Worm (Caenorhabditis elegans) whole organism, L4/young adult: ENCODE measurements around the gene ZK1128.3.

Source experiments
- W03F9.2 ChIP-seq: fragments of 150-350 bp; optimal IDR thresholded peaks from 2 replicates; lab custom pipeline; 2014; ENCODE audit warnings: missing biosample characterization, missing genetic modification characterization
- dao-5 ChIP-seq: sonication (generic microtip); optimal IDR thresholded peaks from 2 replicates; lab custom pipeline; 2016; ENCODE audit warnings: missing genotype, missing genetic modification characterization, moderate library complexity, missing compliant biosample characterization
- him-1 ChIP-seq: sonication (generic microtip); optimal IDR thresholded peaks from 2 replicates; lab custom pipeline; 2016; ENCODE audit warnings: missing genotype, missing genetic modification reagents, missing genetic modification characterization, missing compliant biosample characterization

The ZK1128.3 gene

ce11 chrIII:10118818-10119217 is at the start of gene ZK1128.3:
Gene ZK1128.3 (minus strand): TSS chrIII:10118918.
- TF ChIP-seq dao-5 (tag; lab: Kevin White, UChicago) (no peak), him-1 (tag; lab: Kevin White, UChicago) (no peak), W03F9.2 (tag; lab: Kevin White, UChicago) (no peak)

DNA sequence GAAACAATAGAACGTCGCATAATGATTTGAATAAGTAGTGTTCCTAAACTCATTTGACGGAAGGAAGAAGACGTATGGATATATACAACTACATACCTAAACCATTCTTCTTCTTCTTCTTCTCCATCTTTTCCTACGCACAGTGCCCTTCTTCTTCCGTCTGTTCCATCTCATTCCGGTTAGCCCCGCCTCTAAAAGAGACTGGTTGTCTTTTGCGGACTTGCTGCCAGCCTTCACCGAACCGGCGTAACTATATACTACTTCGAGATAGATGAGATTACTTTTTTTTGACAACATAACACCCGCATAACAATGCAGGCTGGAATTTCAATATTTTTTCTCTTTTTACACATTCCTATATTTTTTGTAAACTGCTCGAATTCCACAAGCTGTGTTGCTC is 41.7 kb upstream of the ZK1128.3 start, which contains the start of the genes K08E5.5 and mua-3:
Gene K08E5.5 (minus strand): TSS at position 101 of the 400 bp plus-strand sequence.
Gene mua-3 (plus strand): TSS at position 313 of the 400 bp plus-strand sequence.
- TF ChIP-seq dao-5 (tag; lab: Kevin White, UChicago) (no peak), him-1 (tag; lab: Kevin White, UChicago) (no peak), W03F9.2 (tag; lab: Kevin White, UChicago) (no peak)

- no peak for TF ChIP-seq W03F9.2 (tag; lab: Kevin White, UChicago)
- TF ChIP-seq dao-5 (tag; lab: Kevin White, UChicago), result no peak
- TF ChIP-seq him-1 (tag; lab: Kevin White, UChicago), result no peak
Measured at ce11 chrIII:10156269-10156668, 37.6 kb upstream of the ZK1128.3 start.

DNA sequence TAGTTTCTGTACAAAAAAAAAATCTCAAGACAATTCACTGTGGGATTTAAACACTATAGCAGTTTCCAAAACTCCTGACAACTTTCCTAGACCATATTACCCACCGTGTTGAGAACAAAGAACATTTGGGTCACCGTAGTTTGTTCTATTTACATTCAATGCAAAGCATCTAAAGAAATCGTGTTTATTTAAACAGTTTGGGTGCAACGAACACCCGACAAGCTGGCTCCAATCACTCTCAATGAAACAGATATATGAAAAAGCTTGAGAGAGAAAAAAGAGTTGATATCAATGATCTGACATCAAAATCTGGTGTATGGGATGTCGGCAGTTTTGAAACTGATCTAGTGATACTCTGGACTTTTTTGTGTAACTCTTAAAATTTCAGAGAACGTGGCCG is 36.3 kb upstream of the ZK1128.3 start:
- TF ChIP-seq him-1 (tag; lab: Kevin White, UChicago), result no peak
- no peak for TF ChIP-seq W03F9.2 (tag; lab: Kevin White, UChicago)

ce11 chrIII:10153003-10153402 is 34.3 kb upstream of the ZK1128.3 start:
- TF ChIP-seq him-1 (tag; lab: Kevin White, UChicago) (peak; percentile 50), W03F9.2 (tag; lab: Kevin White, UChicago) (no peak), dao-5 (tag; lab: Kevin White, UChicago) (no peak)

DNA sequence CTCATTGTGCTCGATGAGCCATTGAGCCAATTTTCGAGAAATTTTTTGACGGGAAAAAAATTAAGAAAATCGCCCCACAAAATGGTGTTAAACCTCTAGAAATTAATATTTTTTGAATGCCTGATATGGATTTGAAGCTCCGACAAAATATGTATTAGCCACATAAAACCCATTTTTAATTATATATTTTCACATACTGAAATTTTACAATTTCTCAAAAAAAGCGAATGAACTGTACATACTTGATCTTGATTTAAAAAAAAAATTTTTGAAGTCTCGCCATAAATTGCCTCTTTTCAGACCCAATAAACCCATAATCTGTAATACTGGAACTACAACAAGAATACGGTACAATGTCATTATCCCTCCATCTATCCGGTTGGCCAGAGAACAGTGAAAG is 33.8 kb upstream of the ZK1128.3 start, which contains the start of gene nac-3:
Gene nac-3 (plus strand): TSS at position 301 of the 400 bp plus-strand sequence.
- TF ChIP-seq dao-5 (tag; lab: Kevin White, UChicago) (no peak), W03F9.2 (tag; lab: Kevin White, UChicago) (no peak), him-1 (tag; lab: Kevin White, UChicago) (no peak)

DNA sequence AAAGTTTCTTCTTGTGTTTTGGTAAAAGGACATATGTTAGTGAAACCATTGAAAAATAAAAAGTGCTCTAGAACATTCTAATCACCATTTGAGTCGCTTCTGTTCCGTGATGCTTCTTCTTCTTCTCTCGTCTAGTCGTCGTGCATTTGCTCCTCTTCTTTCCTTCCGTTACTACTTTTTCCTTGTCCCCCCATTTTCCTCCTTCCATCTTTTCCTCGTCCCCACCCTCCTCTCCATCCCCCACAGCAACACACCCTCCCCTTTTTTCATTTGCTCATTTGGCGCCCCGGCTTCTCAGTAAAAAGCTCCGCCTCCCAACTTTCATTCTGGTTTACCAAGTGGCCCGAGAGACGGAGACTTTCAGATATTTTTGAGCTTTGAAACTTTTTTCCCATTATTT is 33.0 kb upstream of the ZK1128.3 start:
- TF ChIP-seq W03F9.2 (tag; lab: Kevin White, UChicago) (no peak), him-1 (tag; lab: Kevin White, UChicago) (peak; percentile 70)

DNA sequence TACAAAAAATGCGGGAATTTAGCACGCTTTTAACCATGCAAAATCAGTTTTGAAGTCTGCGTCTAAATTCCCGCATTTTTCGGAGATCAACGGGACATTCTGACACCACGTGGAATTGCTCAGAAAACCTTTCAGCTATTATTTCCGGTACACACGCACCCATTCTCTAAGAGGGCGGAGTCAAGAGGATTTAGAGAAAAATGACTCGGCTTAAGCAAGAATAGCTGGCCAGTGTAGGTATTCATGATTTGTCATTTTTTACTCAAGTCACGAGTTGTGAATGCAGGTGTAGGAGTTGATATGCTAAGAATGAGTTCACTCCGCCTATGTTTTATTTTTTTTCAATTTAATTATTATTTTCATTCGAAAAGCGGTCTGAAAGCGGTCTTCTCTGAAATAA is 32.0 kb upstream of the ZK1128.3 start:
- TF ChIP-seq W03F9.2 (tag; lab: Kevin White, UChicago), result no peak
- peak; percentile 3 for TF ChIP-seq him-1 (tag; lab: Kevin White, UChicago)

DNA sequence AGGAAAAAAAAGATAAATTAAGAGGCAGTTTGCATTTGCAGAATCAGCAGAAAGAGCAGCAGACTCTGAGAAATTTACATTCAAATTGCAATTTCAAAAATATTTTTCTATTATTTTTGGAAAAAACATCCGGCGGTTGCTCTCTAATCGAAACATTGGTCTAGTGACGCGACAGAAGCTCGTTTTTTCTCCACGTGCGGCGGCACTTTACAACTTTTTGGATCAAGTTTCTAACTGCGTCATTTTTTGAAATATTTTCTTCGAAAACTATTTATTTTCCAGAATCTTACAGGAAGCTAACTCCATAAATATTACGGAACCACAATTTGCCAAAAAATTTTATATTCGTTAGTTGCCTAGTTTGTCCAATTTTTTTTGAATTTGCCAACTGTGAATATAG is 31.2 kb upstream of the ZK1128.3 start:
- TF ChIP-seq W03F9.2 (tag; lab: Kevin White, UChicago), result no peak
- no peak for TF ChIP-seq him-1 (tag; lab: Kevin White, UChicago)
- TF ChIP-seq dao-5 (tag; lab: Kevin White, UChicago), result no peak

- TF ChIP-seq him-1 (tag; lab: Kevin White, UChicago), result no peak
- no peak for TF ChIP-seq dao-5 (tag; lab: Kevin White, UChicago)
Measured at ce11 chrIII:10146701-10147100, 28.0 kb upstream of the ZK1128.3 start, which contains the start of gene K08E5.1. Gene K08E5.1 (minus strand): TSS chrIII:10146801.

DNA sequence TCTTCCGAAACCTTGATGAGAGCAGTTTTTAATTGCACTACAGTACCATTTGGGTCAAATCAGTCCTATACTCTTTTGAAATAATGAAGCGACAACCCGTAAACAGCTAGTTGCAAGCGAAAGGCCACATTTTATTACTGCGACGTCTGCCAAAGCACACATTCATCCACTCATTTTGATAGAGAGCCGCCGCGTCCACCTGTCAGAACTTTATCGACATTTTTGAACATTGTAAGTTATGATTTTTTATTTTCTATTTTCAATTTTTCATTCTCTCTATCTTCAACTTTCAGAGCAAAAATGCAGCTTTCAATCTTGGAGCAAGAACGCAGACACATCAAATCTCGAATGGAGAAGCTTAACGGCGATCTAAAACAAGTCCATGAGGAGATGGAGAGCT is 22.0 kb upstream of the ZK1128.3 start, which contains the start of gene K08E5.6:
Gene K08E5.6 (plus strand): TSS at position 301 of the 400 bp plus-strand sequence.
- TF ChIP-seq dao-5 (tag; lab: Kevin White, UChicago), result no peak

DNA sequence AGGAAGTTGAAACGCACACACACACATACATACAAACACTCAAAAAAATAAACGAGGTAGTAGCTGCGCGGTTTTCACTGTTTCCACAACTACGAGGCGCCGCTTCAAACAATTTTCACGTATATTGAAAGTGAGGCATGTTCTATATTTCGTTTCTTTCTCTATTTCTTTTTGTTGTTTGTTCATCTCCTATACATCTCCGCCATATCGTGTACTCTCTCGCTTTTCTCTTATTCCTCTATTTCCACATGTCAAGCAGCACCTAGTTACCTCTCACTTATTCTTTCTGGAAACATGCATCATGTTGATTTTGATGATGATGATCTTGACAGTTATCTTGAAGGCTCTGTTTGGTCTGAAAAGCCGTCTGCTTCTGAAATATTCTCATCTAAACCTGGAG is 18.1 kb upstream of the ZK1128.3 start, which contains the start of gene ZK1128.7:
Gene ZK1128.7 (plus strand): TSS at position 229 of the 400 bp plus-strand sequence.
- no peak for TF ChIP-seq him-1 (tag; lab: Kevin White, UChicago)
- no peak for TF ChIP-seq dao-5 (tag; lab: Kevin White, UChicago)
- TF ChIP-seq W03F9.2 (tag; lab: Kevin White, UChicago), result no peak

DNA sequence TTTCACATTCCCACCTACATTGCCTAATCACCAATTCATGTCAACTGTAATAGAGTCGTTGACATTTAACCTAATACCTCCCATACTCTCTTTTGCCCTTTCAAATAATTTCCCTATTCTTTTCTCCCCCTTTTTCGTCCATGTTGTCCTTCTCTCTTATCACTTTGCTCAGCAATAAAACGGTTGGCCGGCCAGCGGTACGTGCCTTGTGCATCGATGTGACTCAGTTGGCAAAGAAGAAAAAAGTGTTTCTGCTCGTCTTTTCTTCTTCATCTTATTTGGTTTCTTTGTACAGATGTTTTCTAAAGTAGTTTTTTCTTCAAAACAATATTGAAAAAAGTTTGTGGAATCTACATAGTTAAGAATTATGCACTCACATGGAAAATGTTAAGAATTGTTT is 15.8 kb upstream of the ZK1128.3 start:
- TF ChIP-seq him-1 (tag; lab: Kevin White, UChicago), result no peak
- no peak for TF ChIP-seq dao-5 (tag; lab: Kevin White, UChicago)
- no peak for TF ChIP-seq W03F9.2 (tag; lab: Kevin White, UChicago)
